Fruit fly (Drosophila melanogaster) whole organism, embryonic: ENCODE data around the gene bsk.
A peak's percentile ranks its signal among the peaks of the same experiment; 100 is the strongest.

ENCODE experiments used
- ATbp ChIP-seq: fragments of 200-800 bp; sonication (Bioruptor generic); optimal IDR thresholded peaks from 2 replicates; lab custom pipeline; 2017; ENCODE audit warnings: missing biosample characterization, mild to moderate bottlenecking, missing genetic modification characterization, missing genetic modification reagents
- Atf3 ChIP-seq: fragments of 200-800 bp; sonication (Bioruptor generic); optimal IDR thresholded peaks from 3 replicates; lab custom pipeline; 2016; ENCODE audit warnings: missing biosample characterization, missing genetic modification characterization
- B-H2 ChIP-seq: fragments of 200-800 bp; sonication (Bioruptor generic); optimal IDR thresholded peaks from 2 replicates; lab custom pipeline; 2018; ENCODE audit warnings: missing biosample characterization, mild to moderate bottlenecking, missing genetic modification characterization
- BEAF-32 ChIP-seq: fragments of 200-800 bp; sonication (Bioruptor generic); optimal IDR thresholded peaks from 3 replicates; lab custom pipeline; 2017; ENCODE audit warnings: missing biosample characterization, missing genetic modification characterization, mild to moderate bottlenecking, moderate library complexity, missing genetic modification reagents
- CG10147 ChIP-seq: fragments of 200-800 bp; sonication (Bioruptor generic); optimal IDR thresholded peaks from 2 replicates; lab custom pipeline; 2019; ENCODE audit warnings: missing biosample characterization, mild to moderate bottlenecking, missing genetic modification characterization, moderate library complexity
- CG11504 ChIP-seq: fragments of 200-800 bp; sonication (Bioruptor generic); optimal IDR thresholded peaks from 3 replicates; lab custom pipeline; 2019; ENCODE audit warnings: missing biosample characterization, mild to moderate bottlenecking, missing genetic modification characterization, moderate library complexity
- CG12155 ChIP-seq: fragments of 200-800 bp; sonication (Bioruptor generic); optimal IDR thresholded peaks from 3 replicates; lab custom pipeline; 2016; ENCODE audit warnings: missing biosample characterization, missing genetic modification characterization
- CG15696 ChIP-seq: fragments of 200-800 bp; sonication (Bioruptor generic); optimal IDR thresholded peaks from 2 replicates; lab custom pipeline; 2019; ENCODE audit warnings: missing biosample characterization, mild to moderate bottlenecking, missing genetic modification characterization, moderate library complexity
- CG17612 ChIP-seq: fragments of 200-800 bp; sonication (Bioruptor generic); IDR thresholded peaks from 2 replicates; pipeline ENCODE4 v1.3.6; 2022; ENCODE audit warnings: missing biosample characterization, missing genetic modification characterization
- CG17802 ChIP-seq: fragments of 200-800 bp; sonication (Bioruptor generic); optimal IDR thresholded peaks from 2 replicates; lab custom pipeline; 2018; ENCODE audit warnings: missing biosample characterization, mild to moderate bottlenecking, missing genetic modification characterization, moderate library complexity
- CG17829 ChIP-seq: fragments of 200-800 bp; optimal IDR thresholded peaks from 2 replicates; lab custom pipeline; 2019; ENCODE audit warnings: missing biosample characterization, mild to moderate bottlenecking, missing genetic modification characterization, moderate library complexity
- CG2875 ChIP-seq: fragments of 200-800 bp; sonication (Bioruptor generic); optimal IDR thresholded peaks from 2 replicates; lab custom pipeline; 2017; ENCODE audit warnings: missing biosample characterization, mild to moderate bottlenecking, missing genetic modification characterization, missing genetic modification reagents
- CG3163 ChIP-seq: fragments of 200-800 bp; sonication (Bioruptor generic); optimal IDR thresholded peaks from 3 replicates; lab custom pipeline; 2016; ENCODE audit warnings: missing biosample characterization, missing genetic modification characterization
- CG32772 ChIP-seq: fragments of 200-800 bp; sonication (Bioruptor generic); IDR thresholded peaks from 2 replicates; pipeline ENCODE4 v1.3.6; 2022; ENCODE audit warnings: missing biosample characterization, missing genetic modification characterization
- CG4424 ChIP-seq: fragments of 200-800 bp; sonication (Bioruptor generic); optimal IDR thresholded peaks from 3 replicates; lab custom pipeline; 2016; ENCODE audit warnings: missing biosample characterization, missing genetic modification characterization
- CG7745 ChIP-seq: fragments of 200-800 bp; sonication (Bioruptor generic); optimal IDR thresholded peaks from 2 replicates; lab custom pipeline; 2018; ENCODE audit warnings: missing biosample characterization, mild to moderate bottlenecking, missing genetic modification characterization, moderate library complexity
- CG7987 ChIP-seq: fragments of 200-800 bp; sonication (Bioruptor generic); optimal IDR thresholded peaks from 2 replicates; lab custom pipeline; 2018; ENCODE audit warnings: missing biosample characterization, mild to moderate bottlenecking, missing genetic modification characterization, moderate library complexity
- CG8388 ChIP-seq: fragments of 200-800 bp; sonication (Bioruptor generic); optimal IDR thresholded peaks from 2 replicates; lab custom pipeline; 2019; ENCODE audit warnings: missing biosample characterization, mild to moderate bottlenecking, missing genetic modification characterization, moderate library complexity
- D19B ChIP-seq: fragments of 200-800 bp; sonication (Bioruptor generic); optimal IDR thresholded peaks from 2 replicates; lab custom pipeline; 2017; ENCODE audit warnings: missing biosample characterization, mild to moderate bottlenecking, missing genetic modification characterization
- Dref ChIP-seq: fragments of 200-800 bp; sonication (Bioruptor generic); IDR thresholded peaks from 2 replicates; pipeline ENCODE4 v1.3.6; 2022; ENCODE audit warnings: missing biosample characterization, missing genetic modification characterization
- HmgD ChIP-seq: fragments of 200-800 bp; sonication (Bioruptor generic); optimal IDR thresholded peaks from 3 replicates; lab custom pipeline; 2016; ENCODE audit warnings: missing biosample characterization, missing genetic modification characterization
- MBD-R2 ChIP-seq: fragments of 200-800 bp; sonication (Bioruptor generic); IDR thresholded peaks from 2 replicates; pipeline ENCODE4 v1.3.6; 2022; ENCODE audit warnings: missing biosample characterization, missing genetic modification characterization
- Meics ChIP-seq: fragments of 200-800 bp; sonication (Bioruptor generic); optimal IDR thresholded peaks from 2 replicates; lab custom pipeline; 2017; ENCODE audit warnings: missing biosample characterization, mild to moderate bottlenecking, missing genetic modification characterization
- Myb ChIP-seq: fragments of 200-800 bp; sonication (Bioruptor generic); optimal IDR thresholded peaks from 2 replicates; lab custom pipeline; 2016; ENCODE audit warnings: missing biosample characterization, missing genetic modification characterization
- Nf-YB ChIP-seq: fragments of 200-800 bp; sonication (Bioruptor generic); optimal IDR thresholded peaks from 3 replicates; lab custom pipeline; 2019; ENCODE audit warnings: missing biosample characterization, mild to moderate bottlenecking, missing genetic modification characterization, moderate library complexity
- Pdp1 ChIP-seq, 2 experiments: fragments of 200-800 bp; sonication (Bioruptor generic); optimal IDR thresholded peaks; 3 replicates each; lab custom pipeline; 2016; ENCODE audit warnings: missing biosample characterization in 2 of 2, missing genetic modification characterization in 2 of 2, mild to moderate bottlenecking in 1 of 2, moderate library complexity in 1 of 2
- Rfx ChIP-seq: fragments of 200-800 bp; sonication (Bioruptor generic); IDR thresholded peaks from 2 replicates; pipeline ENCODE4 v1.3.6; 2022; ENCODE audit warnings: missing biosample characterization, missing genetic modification characterization
- Stat92E ChIP-seq, 3 experiments: fragments of >200 bp in 2 of 3; fragments of 200-800 bp in 1 of 3; sonication (Bioruptor generic) in 1 of 3; optimal IDR thresholded peaks; 2 replicates each; lab custom pipeline; 2017 to 2019; ENCODE audit warnings: missing biosample characterization in 3 of 3, missing genetic modification characterization in 3 of 3, mild to moderate bottlenecking in 1 of 3, moderate library complexity in 1 of 3
- Trl ChIP-seq, 3 experiments: fragments of >200 bp in 2 of 3; fragments of 200-800 bp in 1 of 3; sonication (Bioruptor generic) in 1 of 3; optimal IDR thresholded peaks; 2 replicates in 1 of 3; 3 replicates in 2 of 3; lab custom pipeline; 2016 to 2017; ENCODE audit warnings: missing biosample characterization in 1 of 3, missing genetic modification characterization in 1 of 3
- cad ChIP-seq: fragments of >200 bp; optimal IDR thresholded peaks from 2 replicates; lab custom pipeline; 2017; ENCODE audit warnings: missing biosample characterization, missing genetic modification characterization
- croc ChIP-seq: fragments of 200-800 bp; sonication (Bioruptor generic); conservative IDR thresholded peaks from 3 replicates; pipeline ENCODE4 v1.3.6; 2022; ENCODE audit warnings: missing biosample characterization, missing genetic modification characterization
- danr ChIP-seq: fragments of 200-800 bp; sonication (Bioruptor generic); IDR thresholded peaks from 2 replicates; pipeline ENCODE4 v1.3.6; 2022; ENCODE audit warnings: missing biosample characterization, missing genetic modification characterization
- ems ChIP-seq: fragments of 200-800 bp; sonication (Bioruptor generic); optimal IDR thresholded peaks from 3 replicates; lab custom pipeline; 2016; ENCODE audit warnings: missing biosample characterization, missing genetic modification characterization
- inv ChIP-seq: fragments of 200-800 bp; sonication (Bioruptor generic); IDR thresholded peaks from 2 replicates; pipeline ENCODE4 v1.3.6; 2022; ENCODE audit warnings: missing biosample characterization, missing genetic modification characterization; ENCODE audit not compliant: partially characterized antibody
- luna ChIP-seq: fragments of 200-800 bp; sonication (Bioruptor generic); optimal IDR thresholded peaks from 2 replicates; lab custom pipeline; 2016; ENCODE audit warnings: missing biosample characterization, missing genetic modification characterization
- nau ChIP-seq: fragments of 200-800 bp; sonication (Bioruptor generic); optimal IDR thresholded peaks from 3 replicates; lab custom pipeline; 2017; ENCODE audit warnings: missing biosample characterization, mild to moderate bottlenecking, missing genetic modification characterization, missing genetic modification reagents
- nom ChIP-seq: fragments of 200-800 bp; sonication (Bioruptor generic); optimal IDR thresholded peaks from 2 replicates; lab custom pipeline; 2017; ENCODE audit warnings: missing biosample characterization, missing genetic modification characterization, mild to moderate bottlenecking, moderate library complexity, missing genetic modification reagents
- pfk ChIP-seq: fragments of 200-800 bp; sonication (Bioruptor generic); optimal IDR thresholded peaks from 2 replicates; lab custom pipeline; 2018; ENCODE audit warnings: missing biosample characterization, mild to moderate bottlenecking, missing genetic modification characterization, moderate library complexity
- pros ChIP-seq: fragments of 200-800 bp; sonication (Bioruptor generic); optimal IDR thresholded peaks from 3 replicates; lab custom pipeline; 2019; ENCODE audit warnings: missing biosample characterization, mild to moderate bottlenecking, missing genetic modification characterization, moderate library complexity
- ro ChIP-seq: fragments of 200-800 bp; sonication (Bioruptor generic); IDR thresholded peaks from 2 replicates; pipeline ENCODE4 v1.3.6; 2022; ENCODE audit warnings: missing biosample characterization, missing genetic modification characterization
- tll ChIP-seq, 2 experiments: fragments of 200-800 bp in 1 of 2; fragments of >200 bp in 1 of 2; sonication (Bioruptor generic) in 1 of 2; optimal IDR thresholded peaks; 2 replicates each; lab custom pipeline; 2017 to 2019; ENCODE audit warnings: missing biosample characterization in 2 of 2, missing genetic modification characterization in 2 of 2, mild to moderate bottlenecking in 1 of 2, moderate library complexity in 1 of 2
- trh ChIP-seq: fragments of 200-800 bp; sonication (Bioruptor generic); optimal IDR thresholded peaks from 2 replicates; lab custom pipeline; 2016; ENCODE audit warnings: missing biosample characterization, missing genetic modification characterization
- wor ChIP-seq: fragments of 200-800 bp; sonication (Bioruptor generic); IDR thresholded peaks from 2 replicates; pipeline ENCODE4 v1.3.6; 2022; ENCODE audit warnings: missing biosample characterization, missing genetic modification characterization

The bsk gene

DNA sequence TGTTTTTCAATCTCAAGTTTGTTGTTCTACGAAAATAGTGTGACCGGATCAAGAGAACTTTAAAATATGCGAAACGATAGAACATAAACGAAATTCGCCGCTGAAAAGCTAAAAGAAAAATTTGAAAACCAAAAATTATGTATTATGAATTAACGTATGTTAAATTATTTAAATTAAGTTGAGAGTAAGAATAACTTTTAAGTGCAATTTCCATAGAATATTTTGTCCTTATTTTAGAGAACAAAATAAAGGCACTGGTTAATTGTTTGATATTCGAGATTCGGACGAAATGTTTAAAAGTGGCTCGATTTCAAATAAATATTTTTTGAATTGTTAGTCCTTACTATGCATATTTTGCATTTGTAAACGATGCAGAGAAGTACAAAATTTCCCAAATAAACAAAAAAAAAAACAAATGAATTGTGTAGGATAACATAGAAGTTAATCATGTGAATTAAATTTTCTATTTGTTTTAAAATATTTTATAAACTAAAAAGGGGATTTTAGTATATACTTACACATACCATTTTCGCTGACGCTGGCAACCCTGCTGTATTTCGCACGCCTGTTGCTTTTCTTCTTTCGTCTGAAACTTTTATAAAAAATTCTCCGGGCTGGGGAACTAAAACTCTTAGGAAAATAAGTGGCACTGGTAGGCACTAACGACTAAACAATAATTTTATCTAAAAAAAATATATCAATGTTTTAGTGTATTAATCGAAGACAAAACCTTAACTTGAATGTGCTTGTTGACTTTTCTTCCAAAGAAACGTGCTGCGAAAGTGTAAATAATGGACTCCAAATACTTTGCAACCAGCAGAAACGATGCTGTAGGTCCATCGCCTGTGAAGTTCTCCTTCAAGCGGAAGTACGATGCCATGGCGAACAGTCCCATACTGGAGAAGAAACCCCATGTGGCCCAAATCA, 39.4 kb downstream of the bsk start, which contains the start of the genes CG5727 and ath (continued):
- TF ChIP-seq CG12155 (GFP tag; lab: Kevin White, UChicago) (no peak), Myb (GFP tag; lab: Kevin White, UChicago) (no peak), Meics (GFP tag; lab: Kevin White, UChicago) (peak; percentile 38), CG15696 (tag; lab: Kevin White, UChicago) (peak; percentile 5), BEAF-32 (peak; percentile 18), CG2875 (GFP tag; lab: Kevin White, UChicago) (no peak), CG17612 (no peak), ro (GFP tag; lab: Robert Waterston, UW) (no peak), CG32772 (GFP tag; lab: Robert Waterston, UW) (no peak), croc (GFP tag; lab: Robert Waterston, UW) (no peak), Stat92E (GFP tag; optimal IDR thresholded peaks at IDR 0.05; lab: Kevin White, UChicago) (no peak)

- TF ChIP-seq HmgD (no peak), CG8388 (GFP tag; lab: Kevin White, UChicago) (no peak), nom (GFP tag; lab: Kevin White, UChicago) (peak; percentile 17), CG4424 (GFP tag; lab: Kevin White, UChicago) (no peak), D19B (GFP tag; lab: Kevin White, UChicago) (no peak), CG17802 (no peak), B-H2 (GFP tag; lab: Kevin White, UChicago) (peak; percentile 7), luna (GFP tag; lab: Kevin White, UChicago) (no peak), pros (GFP tag; lab: Kevin White, UChicago) (peak; percentile 14), CG15696 (tag; lab: Kevin White, UChicago) (no peak), inv (GFP tag; lab: Robert Waterston, UW) (no peak), Dref (GFP tag; lab: Robert Waterston, UW) (no peak), CG3163 (GFP tag; lab: Kevin White, UChicago) (peak; percentile 90), pfk (peak; percentile 89), ATbp (GFP tag; lab: Kevin White, UChicago) (no peak), Pdp1 (GFP tag; optimal IDR thresholded peaks at IDR 0.05; lab: Kevin White, UChicago) (no peak), nau (no peak), CG7745 (tag; lab: Kevin White, UChicago) (peak; percentile 17), CG10147 (GFP tag; lab: Kevin White, UChicago) (no peak), Trl (optimal IDR thresholded peaks at IDR 0.05; lab: Kevin White, UChicago) (peak in 1 of 2 experiments; percentile 27), Trl (GFP tag; optimal IDR thresholded peaks at IDR 0.05; lab: Kevin White, UChicago) (no peak), Stat92E (GFP tag; optimal IDR thresholded peaks at IDR 0.05; lab: Kevin White, UChicago) (no peak), ems (no peak), danr (GFP tag; lab: Robert Waterston, UW) (no peak), Rfx (no peak), tll (GFP tag; optimal IDR thresholded peaks at IDR 0.05; lab: Kevin White, UChicago) (no peak), CG17829 (no peak), cad (GFP tag; lab: Kevin White, UChicago) (no peak), CG11504 (tag; lab: Kevin White, UChicago) (no peak), MBD-R2 (GFP tag; lab: Robert Waterston, UW) (0 out of 2 replicates have a peak, but pooled peaks have one; percentile 17), Nf-YB (no peak), CG7987 (GFP tag; lab: Kevin White, UChicago) (no peak), wor (GFP tag; lab: Robert Waterston, UW) (no peak), Atf3 (GFP tag; lab: Kevin White, UChicago) (no peak), trh (GFP tag; lab: Kevin White, UChicago) (no peak)
These were observed 41.2 kb downstream of the bsk start, which contains the start of gene CG5731 for dm6 chr2L:10208799-10209794. Gene CG5731, minus strand, starts transcription at chr2L:10209744.
